Worm (Caenorhabditis elegans) whole organism, L2 larva: Measurements from ENCODE around the gene ZK1128.7.

Experiments
- R02D3.7 ChIP-seq: fragments of 150-350 bp; optimal IDR thresholded peaks from 2 replicates; lab custom pipeline; 2014; ENCODE audit warnings: missing biosample characterization, missing genetic modification characterization
- ama-1 ChIP-seq: fragments of 150-350 bp; optimal IDR thresholded peaks from 2 replicates; lab custom pipeline; 2018; ENCODE audit warnings: inconsistent platforms
- ceh-82 ChIP-seq: fragments of 150-350 bp; optimal IDR thresholded peaks from 2 replicates; lab custom pipeline; 2014; ENCODE audit warnings: missing biosample characterization, missing genetic modification characterization
- egl-27 ChIP-seq: sonication (generic microtip); optimal IDR thresholded peaks from 3 replicates; lab custom pipeline; 2017; ENCODE audit warnings: missing biosample characterization, missing genetic modification reagents, missing genetic modification characterization
- elt-3 ChIP-seq: sonication (generic microtip); optimal IDR thresholded peaks from 2 replicates; lab custom pipeline; 2017; ENCODE audit warnings: missing biosample characterization, missing genetic modification characterization
- lin-11 ChIP-seq: fragments of 150-350 bp; sonication (generic microtip); optimal IDR thresholded peaks from 2 replicates; lab custom pipeline; 2014; ENCODE audit warnings: missing biosample characterization, missing genetic modification characterization, inconsistent platforms, mixed read lengths
- lin-39 ChIP-seq: fragments of 150-350 bp; optimal IDR thresholded peaks from 2 replicates; lab custom pipeline; 2014; ENCODE audit warnings: missing biosample characterization, missing genetic modification reagents, missing genetic modification characterization
- mdl-1 ChIP-seq, 2 experiments: fragments of 150-350 bp in 1 of 2; sonication (generic microtip) in 1 of 2; optimal IDR thresholded peaks; 2 replicates each; lab custom pipeline; 2017; ENCODE audit warnings: missing biosample characterization in 2 of 2, missing genetic modification characterization in 2 of 2
- nhr-6 ChIP-seq: fragments of 150-350 bp; optimal IDR thresholded peaks from 2 replicates; lab custom pipeline; 2014; ENCODE audit warnings: missing biosample characterization, missing genetic modification characterization
- peb-1 ChIP-seq: fragments of 150-350 bp; optimal IDR thresholded peaks from 2 replicates; lab custom pipeline; 2014; ENCODE audit warnings: missing biosample characterization, missing genetic modification characterization
- snpc-4 ChIP-seq: fragments of 150-350 bp; optimal IDR thresholded peaks from 2 replicates; lab custom pipeline; 2014; ENCODE audit warnings: missing biosample characterization, missing genetic modification characterization
- unc-39 ChIP-seq: fragments of 150-350 bp; optimal IDR thresholded peaks from 2 replicates; lab custom pipeline; 2014; ENCODE audit warnings: missing biosample characterization, missing genetic modification characterization
- unc-55 ChIP-seq: fragments of 150-350 bp; sonication (generic microtip); optimal IDR thresholded peaks from 3 replicates; lab custom pipeline; 2014; ENCODE audit warnings: missing biosample characterization, missing genetic modification reagents, missing genetic modification characterization
- zag-1 ChIP-seq: fragments of 150-350 bp; optimal IDR thresholded peaks from 2 replicates; lab custom pipeline; 2014; ENCODE audit warnings: missing biosample characterization, missing genetic modification characterization

ce11 chrIII:10126375-10126774, 10.4 kb upstream of the ZK1128.7 start:
- TF ChIP-seq peb-1 (tag; lab: Kevin White, UChicago) (no peak), R02D3.7 (tag; lab: Kevin White, UChicago) (no peak), mdl-1 (tag; optimal IDR thresholded peaks at IDR 0.05; lab: Kevin White, UChicago) (no peak), egl-27 (tag; lab: Kevin White, UChicago) (no peak), unc-39 (no peak), elt-3 (tag; lab: Kevin White, UChicago) (no peak), lin-39 (tag; lab: Kevin White, UChicago) (no peak), ceh-82 (tag; lab: Kevin White, UChicago) (no peak), lin-11 (tag; lab: Kevin White, UChicago) (no peak), snpc-4 (tag; lab: Kevin White, UChicago) (no peak), unc-55 (GFP tag; lab: Kevin White, UChicago) (peak; percentile 26), zag-1 (no peak), nhr-6 (tag; lab: Kevin White, UChicago) (no peak), ama-1 (lab: Kevin White, UChicago) (no peak)
